Fruit fly (Drosophila melanogaster): ENCODE results near the gene Gr68a.
A peak's percentile ranks its signal among the peaks of the same experiment; 100 is the strongest.

Gene Gr68a

DNA sequence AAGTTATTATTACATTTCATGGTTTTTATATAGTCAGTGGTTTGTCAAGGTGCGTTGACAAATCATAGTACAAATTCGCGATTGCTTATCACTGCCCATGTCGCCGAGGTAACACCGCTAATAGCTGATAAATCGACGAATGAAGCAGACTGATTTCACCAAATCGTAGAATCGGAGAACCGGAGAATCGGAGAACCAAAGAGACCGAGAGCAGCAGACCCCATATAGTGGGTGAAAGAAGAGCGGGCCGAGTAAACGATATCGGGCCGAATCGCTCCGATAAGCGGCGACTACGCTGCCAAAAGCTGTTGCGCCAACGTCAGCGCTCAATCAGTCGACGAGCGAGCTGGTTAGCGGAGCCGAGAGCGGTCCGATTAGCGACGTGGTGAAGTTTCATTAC, 25.6 kb downstream of the Gr68a start, which contains the start of gene CG14131 (continued):
- TF ChIP-seq Adf1 (GFP tag; IDR thresholded peaks at IDR 0.05): peak; percentile 74
- TF ChIP-seq CG32532 (GFP tag; IDR thresholded peaks at IDR 0.05): peak; percentile 38; the same call in 1 of the 2 replicates
- no peak for TF ChIP-seq Taf1 (GFP tag; IDR thresholded peaks at IDR 0.05)
- TF ChIP-seq bbx (GFP tag; IDR thresholded peaks at IDR 0.05; ENCODE audit: partially characterized antibody): no peak
- TF ChIP-seq CG1832 (GFP tag; optimal IDR thresholded peaks at IDR 0.05): no peak
- no peak for TF ChIP-seq CG3995 (GFP tag; optimal IDR thresholded peaks at IDR 0.05)
- TF ChIP-seq zfh2 (GFP tag; optimal IDR thresholded peaks at IDR 0.05): no peak
- no peak for TF ChIP-seq CG14014 (GFP tag; IDR thresholded peaks at IDR 0.05)
- TF ChIP-seq CG9609 (GFP tag; optimal IDR thresholded peaks at IDR 0.05): no peak
- TF ChIP-seq unc-4 (GFP tag; IDR thresholded peaks at IDR 0.05; ENCODE audit: partially characterized antibody): no peak
- TF ChIP-seq Bteb2 (GFP tag; optimal IDR thresholded peaks at IDR 0.05): no peak
- TF ChIP-seq Myb (GFP tag; optimal IDR thresholded peaks at IDR 0.05): no peak
- no peak for TF ChIP-seq wdn (GFP tag; IDR thresholded peaks at IDR 0.05)
- no peak for TF ChIP-seq kah (GFP tag; optimal IDR thresholded peaks at IDR 0.05)
- peak; percentile 22; the same call in 1 of the 2 replicates for TF ChIP-seq rib (GFP tag; IDR thresholded peaks at IDR 0.05)
- TF ChIP-seq CG6175 (GFP tag; IDR thresholded peaks at IDR 0.05): no peak
- no peak for TF ChIP-seq CG16779 (GFP tag; IDR thresholded peaks at IDR 0.05)
- no peak for TF ChIP-seq CG12155 (GFP tag; optimal IDR thresholded peaks at IDR 0.05)
- TF ChIP-seq CrebB (tag; optimal IDR thresholded peaks at IDR 0.05): no peak
- TF ChIP-seq fd3F (GFP tag; optimal IDR thresholded peaks at IDR 0.05): no peak
- no peak for TF ChIP-seq CG7357 (GFP tag; IDR thresholded peaks at IDR 0.05)
- TF ChIP-seq ttk (GFP tag; IDR thresholded peaks at IDR 0.05): no peak
- no peak for TF ChIP-seq Dip3 (GFP tag; optimal IDR thresholded peaks at IDR 0.05)
- no peak for TF ChIP-seq Lhr (GFP tag; optimal IDR thresholded peaks at IDR 0.05)
- TF ChIP-seq HHEX (GFP tag; optimal IDR thresholded peaks at IDR 0.05): no peak
- TF ChIP-seq sug (tag; optimal IDR thresholded peaks at IDR 0.05): peak; percentile 48
- TF ChIP-seq Asciz (GFP tag; optimal IDR thresholded peaks at IDR 0.05): no peak
- TF ChIP-seq CG9727 (GFP tag; optimal IDR thresholded peaks at IDR 0.05): no peak
- TF ChIP-seq CG6854 (GFP tag; optimal IDR thresholded peaks at IDR 0.05): no peak
- TF ChIP-seq NFAT (GFP tag; IDR thresholded peaks at IDR 0.05): no peak
- TF ChIP-seq Abd-B (GFP tag; optimal IDR thresholded peaks at IDR 0.05): no peak
- no peak for TF ChIP-seq CTCF (GFP tag; optimal IDR thresholded peaks at IDR 0.05)
- TF ChIP-seq lab (GFP tag; optimal IDR thresholded peaks at IDR 0.05): peak; percentile 26
- peak; percentile 39 to 70 for TF ChIP-seq Trl (optimal IDR thresholded peaks at IDR 0.05)
- TF ChIP-seq Trl (GFP tag; optimal IDR thresholded peaks at IDR 0.05): no peak
- no peak for TF ChIP-seq Gsc (GFP tag; IDR thresholded peaks at IDR 0.05)
- TF ChIP-seq CG31441 (GFP tag; IDR thresholded peaks at IDR 0.05): no peak
- no peak for TF ChIP-seq CG7745 (tag; optimal IDR thresholded peaks at IDR 0.05)
- no peak for TF ChIP-seq CG7928 (GFP tag; optimal IDR thresholded peaks at IDR 0.05)
- TF ChIP-seq CG6689 (GFP tag; IDR thresholded peaks at IDR 0.05): no peak
- no peak for TF ChIP-seq knrl (GFP tag; IDR thresholded peaks at IDR 0.05; ENCODE audit: partially characterized antibody)
- no peak for TF ChIP-seq CG17359 (tag; optimal IDR thresholded peaks at IDR 0.05)
- no peak for TF ChIP-seq wor (GFP tag; IDR thresholded peaks at IDR 0.05)
- no peak for TF ChIP-seq scrt (GFP tag; optimal IDR thresholded peaks at IDR 0.05)
- peak; percentile 18; the same call in 1 of the 3 replicates for TF ChIP-seq ci (GFP tag; IDR thresholded peaks at IDR 0.05)
- no peak for TF ChIP-seq CG13123 (GFP tag; optimal IDR thresholded peaks at IDR 0.05)
- TF ChIP-seq CG34422 (GFP tag; IDR thresholded peaks at IDR 0.05): no peak
- peak; percentile 97 for TF ChIP-seq mirr (GFP tag; optimal IDR thresholded peaks at IDR 0.05)
- no peak for TF ChIP-seq CG8478 (optimal IDR thresholded peaks at IDR 0.05)
- TF ChIP-seq Ets65A (GFP tag): no peak
- no peak for TF ChIP-seq CG3163 (GFP tag; optimal IDR thresholded peaks at IDR 0.05)
- TF ChIP-seq ssp (GFP tag; IDR thresholded peaks at IDR 0.05): no peak
- TF ChIP-seq CG13287 (GFP tag; IDR thresholded peaks at IDR 0.05; ENCODE audit: partially characterized antibody): peak; percentile 41
- TF ChIP-seq phol (tag; optimal IDR thresholded peaks at IDR 0.05): no peak

All from whole organism, embryonic.